Worm (Caenorhabditis elegans) whole organism, mixed stage, embryonic: ENCODE results near the gene hacl-1.

ENCODE experiments used
- elt-1 ChIP-seq: sonication (generic microtip); optimal IDR thresholded peaks from 2 replicates; lab custom pipeline; 2017; ENCODE audit warnings: missing genetic modification characterization, mild to moderate bottlenecking, missing compliant biosample characterization, antibody characterized with exemption, moderate library complexity, borderline replicate concordance; ENCODE audit not compliant: insufficient read depth
- flh-1 ChIP-seq: fragments of 200-800 bp; sonication (Bioruptor generic); optimal IDR thresholded peaks from 2 replicates; lab custom pipeline; 2018; ENCODE audit warnings: mild to moderate bottlenecking, missing genetic modification characterization, moderate library complexity, missing compliant biosample characterization
- ham-2 ChIP-seq: fragments of 200-800 bp; sonication (Bioruptor generic); optimal IDR thresholded peaks from 2 replicates; lab custom pipeline; 2018; ENCODE audit warnings: mild to moderate bottlenecking, missing genetic modification characterization, missing compliant biosample characterization
- hlh-1 ChIP-seq: fragments of 150-350 bp; optimal IDR thresholded peaks from 2 replicates; lab custom pipeline; 2014; ENCODE audit warnings: missing biosample characterization, missing genetic modification reagents, missing genetic modification characterization
- lin-13 ChIP-seq: fragments of 150-350 bp; optimal IDR thresholded peaks from 2 replicates; lab custom pipeline; 2014; ENCODE audit warnings: missing biosample characterization, missing genetic modification characterization
- mab-5 ChIP-seq: fragments of 150-350 bp; optimal IDR thresholded peaks from 2 replicates; lab custom pipeline; 2014; ENCODE audit warnings: missing biosample characterization, missing genetic modification characterization
- mep-1 ChIP-seq: fragments of 150-350 bp; optimal IDR thresholded peaks from 2 replicates; lab custom pipeline; 2017; ENCODE audit warnings: missing biosample characterization, missing genetic modification reagents, missing genetic modification characterization, inconsistent platforms
- pha-4 ChIP-seq: fragments of 150-350 bp; optimal IDR thresholded peaks from 2 replicates; lab custom pipeline; 2018; ENCODE audit warnings: missing biosample characterization, missing genetic modification reagents, missing genetic modification characterization
- snpc-4 ChIP-seq: fragments of 150-350 bp; optimal IDR thresholded peaks from 2 replicates; lab custom pipeline; 2014; ENCODE audit warnings: missing biosample characterization, missing genetic modification characterization
- sptf-1 ChIP-seq: sonication (generic microtip); optimal IDR thresholded peaks from 2 replicates; lab custom pipeline; 2017; ENCODE audit warnings: mild to moderate bottlenecking, missing genetic modification characterization, moderate library complexity, missing compliant biosample characterization
- unc-62 ChIP-seq: fragments of 150-350 bp; optimal IDR thresholded peaks from 2 replicates; lab custom pipeline; 2014; ENCODE audit warnings: missing biosample characterization, missing genetic modification reagents, missing genetic modification characterization
- ztf-11 ChIP-seq: fragments of 150-350 bp; optimal IDR thresholded peaks from 2 replicates; lab custom pipeline; 2014; ENCODE audit warnings: missing biosample characterization, missing genetic modification characterization

DNA sequence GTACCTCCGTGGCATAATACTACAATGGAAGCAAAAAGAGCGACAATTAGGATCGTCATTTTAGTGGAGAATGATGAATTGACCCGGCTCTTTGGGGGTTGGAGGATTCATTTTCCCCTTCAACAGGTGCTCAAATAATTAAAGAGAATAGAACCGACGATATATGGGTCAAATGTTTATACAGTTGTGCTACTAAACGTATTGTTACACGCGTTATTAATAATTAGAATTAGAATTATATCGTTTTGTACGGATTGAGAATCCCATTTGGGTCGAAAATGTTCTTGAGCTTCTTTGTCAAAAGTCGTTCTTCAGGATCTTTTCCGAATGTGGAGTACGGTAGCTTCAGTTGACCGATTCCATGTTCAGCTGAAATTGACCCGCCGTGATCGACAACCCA lies 46.0 kb upstream of the hacl-1 start, which contains the start of gene Y62F5A.9:
- TF ChIP-seq mep-1 (tag; lab: Kevin White, UChicago) (no peak), flh-1 (GFP tag; lab: Kevin White, UChicago) (no peak), snpc-4 (no peak), elt-1 (tag; lab: Kevin White, UChicago) (no peak), hlh-1 (no peak), ham-2 (GFP tag; lab: Kevin White, UChicago) (no peak), unc-62 (GFP tag; lab: Kevin White, UChicago) (no peak), sptf-1 (tag; lab: Kevin White, UChicago) (no peak), lin-13 (tag; lab: Kevin White, UChicago) (no peak), mab-5 (no peak), pha-4 (no peak), ztf-11 (no peak)
